Worm (Caenorhabditis elegans): ENCODE data around the gene srd-41.

DNA sequence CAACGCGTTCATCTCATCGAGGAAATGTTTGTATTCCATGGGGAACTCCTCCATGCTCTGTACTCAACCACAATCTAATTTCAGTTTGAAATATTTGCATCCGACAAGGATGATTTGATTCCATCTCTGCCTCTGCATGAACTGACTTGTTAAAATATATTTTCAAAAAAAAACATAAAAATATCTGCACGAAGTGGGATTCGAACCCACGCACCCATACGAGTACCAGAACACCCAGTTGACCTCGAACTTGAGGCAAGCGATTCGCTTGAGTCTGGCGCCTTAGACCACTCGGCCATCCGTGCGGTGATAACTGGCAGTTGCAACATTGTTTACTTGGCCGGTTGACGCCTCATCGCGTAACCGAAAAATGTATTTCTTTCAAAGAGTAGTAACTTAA is 21.3 kb downstream of the srd-41 start:
- TF ChIP-seq ceh-13 (GFP tag; optimal IDR thresholded peaks at IDR 0.05) = no peak
- no peak for TF ChIP-seq ama-1 (optimal IDR thresholded peaks at IDR 0.05)
